Worm (Caenorhabditis elegans): Measurements from ENCODE around the gene F16G10.1.

Gene F16G10.1

ce11 chrII:2450990-2451389 is 46.9 kb downstream of the F16G10.1 start (continued):
- TF ChIP-seq aptf-2 (GFP tag; conservative IDR thresholded peaks at IDR 0.05) (peak; percentile 84), dpl-1 (GFP tag; optimal IDR thresholded peaks at IDR 0.05) (peak; percentile 91), K11D2.4 (GFP tag; IDR thresholded peaks at IDR 0.05) (peak; percentile 73), bed-2 (GFP tag; IDR thresholded peaks at IDR 0.05) (peak; percentile 93), ceh-58 (GFP tag; IDR thresholded peaks at IDR 0.05) (no peak), ceh-27 (GFP tag; optimal IDR thresholded peaks at IDR 0.05) (peak; percentile 31), hmg-1.2 (GFP tag; IDR thresholded peaks at IDR 0.05) (peak; percentile 68), B0336.3 (GFP tag; IDR thresholded peaks at IDR 0.05) (peak; percentile 91), lsy-27 (tag; optimal IDR thresholded peaks at IDR 0.05; ENCODE audit: borderline replicate concordance, insufficient read depth) (no peak), ztf-26 (tag; optimal IDR thresholded peaks at IDR 0.05) (no peak), mes-4 (tag; optimal IDR thresholded peaks at IDR 0.05) (no peak), ceh-100 (GFP tag; IDR thresholded peaks at IDR 0.05) (peak; percentile 70), T07F8.4 (tag; optimal IDR thresholded peaks at IDR 0.05) (no peak), F57C9.4 (tag; optimal IDR thresholded peaks at IDR 0.05) (no peak), ets-4 (GFP tag; optimal IDR thresholded peaks at IDR 0.05) (no peak), attf-6 (GFP tag; IDR thresholded peaks at IDR 0.05) (peak; percentile 82), efl-1 (GFP tag; optimal IDR thresholded peaks at IDR 0.05) (peak; percentile 97), somi-1 (GFP tag; optimal IDR thresholded peaks at IDR 0.05) (peak; percentile 9), pbrm-1 (GFP tag; IDR thresholded peaks at IDR 0.05) (peak; percentile 84), lsl-1 (GFP tag; optimal IDR thresholded peaks at IDR 0.05) (peak; percentile 84), egl-44 (GFP tag; IDR thresholded peaks at IDR 0.05) (no peak), T26A5.8 (tag; optimal IDR thresholded peaks at IDR 0.05) (no peak), ztf-6 (GFP tag; IDR thresholded peaks at IDR 0.05) (peak; percentile 84; the same call in 1 of the 2 replicates), egrh-3 (GFP tag; IDR thresholded peaks at IDR 0.05) (peak; percentile 63), F49E8.2 (tag; optimal IDR thresholded peaks at IDR 0.05; ENCODE audit: insufficient read depth) (peak; percentile 37), cebp-2 (GFP tag; IDR thresholded peaks at IDR 0.05) (no peak), tbx-9 (tag; optimal IDR thresholded peaks at IDR 0.05; ENCODE audit: borderline replicate concordance) (no peak), dpff-1 (tag; optimal IDR thresholded peaks at IDR 0.05) (no peak), F23B12.7 (tag; optimal IDR thresholded peaks at IDR 0.05; ENCODE audit: insufficient read depth) (no peak), B0019.2 (GFP tag; conservative IDR thresholded peaks at IDR 0.05) (peak; percentile 92)

- TF ChIP-seq Y56A3A.18 (GFP tag; IDR thresholded peaks at IDR 0.05) = no peak
- TF ChIP-seq egrh-3 (GFP tag; IDR thresholded peaks at IDR 0.05) = no peak
- no peak for TF ChIP-seq ceh-58 (GFP tag; IDR thresholded peaks at IDR 0.05)
- TF ChIP-seq K11D2.4 (GFP tag; IDR thresholded peaks at IDR 0.05) = 0 out of 2 replicates have a peak, but pooled peaks have one; percentile 21
- TF ChIP-seq ztf-6 (GFP tag; IDR thresholded peaks at IDR 0.05) = no peak
- TF ChIP-seq F52B5.7 (tag; optimal IDR thresholded peaks at IDR 0.05) = no peak
- TF ChIP-seq Y53F4B.3 (GFP tag; IDR thresholded peaks at IDR 0.05) = no peak
- no peak for TF ChIP-seq hmg-20 (GFP tag; IDR thresholded peaks at IDR 0.05)
- no peak for TF ChIP-seq let-607 (tag; optimal IDR thresholded peaks at IDR 0.05)
- TF ChIP-seq C17E4.6 (GFP tag; IDR thresholded peaks at IDR 0.05) = no peak
- TF ChIP-seq hlh-26 (GFP tag; conservative IDR thresholded peaks at IDR 0.05) = no peak
- TF ChIP-seq Y79H2A.3 (GFP tag; conservative IDR thresholded peaks at IDR 0.05) = no peak
- peak; percentile 9 for TF ChIP-seq attf-5 (GFP tag; optimal IDR thresholded peaks at IDR 0.05)
- no peak for TF ChIP-seq mxl-1 (tag; optimal IDR thresholded peaks at IDR 0.05)
- no peak for TF ChIP-seq aptf-3 (GFP tag; IDR thresholded peaks at IDR 0.05)
- TF ChIP-seq madf-8 (GFP tag; conservative IDR thresholded peaks at IDR 0.05) = no peak
- no peak for TF ChIP-seq snpc-4 (GFP tag; optimal IDR thresholded peaks at IDR 0.05)
- no peak for TF ChIP-seq snpc-4 (tag; optimal IDR thresholded peaks at IDR 0.05)
- no peak for TF ChIP-seq Y67H2A.10 (GFP tag; conservative IDR thresholded peaks at IDR 0.05)
- no peak for TF ChIP-seq chd-7 (tag; optimal IDR thresholded peaks at IDR 0.05)
- no peak for TF ChIP-seq B0261.1 (tag; optimal IDR thresholded peaks at IDR 0.05)
- TF ChIP-seq K12H6.12 (tag; optimal IDR thresholded peaks at IDR 0.05) = no peak
- TF ChIP-seq Y95B8A.8 (GFP tag; IDR thresholded peaks at IDR 0.05) = no peak
- no peak for TF ChIP-seq ztf-28 (GFP tag; IDR thresholded peaks at IDR 0.05)
Observed at ce11 chrII:2452492-2452891, 48.4 kb downstream of the F16G10.1 start.
